Worm (Caenorhabditis elegans): Measurements from ENCODE around the gene K03A11.1.

DNA sequence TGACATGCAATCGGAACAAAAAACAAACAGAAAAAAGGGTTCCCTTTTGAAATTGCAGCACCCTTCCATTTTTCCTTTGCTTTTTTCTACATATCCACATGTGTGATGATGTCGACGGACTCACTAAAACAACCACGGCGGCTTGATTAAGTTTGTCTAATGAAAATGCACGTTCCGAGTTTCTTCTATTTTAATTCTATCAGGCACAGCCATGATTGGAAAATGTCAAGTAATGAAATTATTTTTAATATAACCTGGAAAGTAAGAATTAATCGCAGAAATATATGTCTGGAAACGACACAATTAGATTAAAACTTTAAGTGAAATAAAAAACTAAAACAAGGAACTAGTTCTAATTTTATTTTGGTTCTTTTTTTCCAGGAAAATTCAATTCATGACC is 17.7 kb upstream of the K03A11.1 start:
- TF ChIP-seq mep-1 (tag; optimal IDR thresholded peaks at IDR 0.05) (no peak), flh-1 (GFP tag; optimal IDR thresholded peaks at IDR 0.05) (no peak), snpc-4 (tag; optimal IDR thresholded peaks at IDR 0.05) (no peak), nhr-237 (tag; optimal IDR thresholded peaks at IDR 0.05) (no peak), ztf-11 (tag; optimal IDR thresholded peaks at IDR 0.05) (no peak), unc-62 (GFP tag; optimal IDR thresholded peaks at IDR 0.05) (no peak), ceh-83 (GFP tag; optimal IDR thresholded peaks at IDR 0.05) (no peak)
